Worm (Caenorhabditis elegans): ENCODE results near the gene K03B4.2.

- TF ChIP-seq ama-1 (optimal IDR thresholded peaks at IDR 0.05) (no peak), hnd-1 (tag; optimal IDR thresholded peaks at IDR 0.05) (peak; percentile 75), flt-1 (GFP tag; IDR thresholded peaks at IDR 0.05) (peak; percentile 74)
Observed at ce11 chrV:4731154-4731961, 43.6 kb downstream of the K03B4.2 start, which contains the start of gene F39G3.3.

Measured in whole organism, early embryonic.